Worm (Caenorhabditis elegans) whole organism, young adult: ENCODE measurements around the gene Y71H2AM.1.
A peak's percentile ranks its signal among the peaks of the same experiment; 100 is the strongest.

ENCODE experiments used
- B0019.2 ChIP-seq: fragments of 200-800 bp; sonication (Bioruptor generic); conservative IDR thresholded peaks from 2 replicates; pipeline ENCODE4 v1.3.6; 2022; ENCODE audit warnings: missing genetic modification reagents, missing genetic modification characterization, missing compliant biosample characterization
- B0261.1 ChIP-seq: sonication (generic microtip); optimal IDR thresholded peaks from 2 replicates; lab custom pipeline; 2016; ENCODE audit warnings: mild to moderate bottlenecking, missing genetic modification characterization, moderate library complexity, missing compliant biosample characterization
- B0336.3 ChIP-seq: fragments of 200-800 bp; sonication (Bioruptor generic); IDR thresholded peaks from 2 replicates; pipeline ENCODE4 v1.3.6; 2022; ENCODE audit warnings: missing genetic modification characterization, missing compliant biosample characterization
- D2030.7 ChIP-seq: fragments of 200-800 bp; sonication (Bioruptor generic); IDR thresholded peaks from 2 replicates; pipeline ENCODE4 v1.3.6; 2022; ENCODE audit warnings: missing genetic modification reagents, missing genetic modification characterization, missing compliant biosample characterization
- F23B12.7 ChIP-seq: sonication (generic microtip); optimal IDR thresholded peaks from 2 replicates; lab custom pipeline; 2017; ENCODE audit warnings: missing genetic modification characterization, mild to moderate bottlenecking, missing compliant biosample characterization, antibody characterized with exemption, moderate library complexity; ENCODE audit not compliant: insufficient read depth
- F33H1.4 ChIP-seq: fragments of 200-800 bp; sonication (Bioruptor generic); IDR thresholded peaks from 2 replicates; pipeline ENCODE4 v1.3.6; 2022; ENCODE audit warnings: missing genetic modification reagents, missing genetic modification characterization, missing compliant biosample characterization
- F55B11.4 ChIP-seq: sonication (generic microtip); optimal IDR thresholded peaks from 2 replicates; lab custom pipeline; 2016; ENCODE audit warnings: missing compliant biosample characterization, missing genetic modification characterization, borderline replicate concordance; ENCODE audit not compliant: insufficient read depth
- Y53F4B.3 ChIP-seq: fragments of 200-800 bp; sonication (Bioruptor generic); IDR thresholded peaks from 2 replicates; pipeline ENCODE4 v1.3.6; 2022; ENCODE audit warnings: missing genetic modification reagents, missing genetic modification characterization, missing compliant biosample characterization
- Y56A3A.18 ChIP-seq: fragments of 200-800 bp; sonication (Bioruptor generic); IDR thresholded peaks from 2 replicates; pipeline ENCODE4 v1.3.6; 2022; ENCODE audit warnings: missing genetic modification reagents, missing genetic modification characterization, missing compliant biosample characterization
- Y79H2A.3 ChIP-seq: fragments of 200-800 bp; sonication (Bioruptor generic); conservative IDR thresholded peaks from 2 replicates; pipeline ENCODE4 v1.3.6; 2022; ENCODE audit warnings: missing genetic modification reagents, missing genetic modification characterization, missing compliant biosample characterization
- aptf-2 ChIP-seq: fragments of 200-800 bp; sonication (Bioruptor generic); conservative IDR thresholded peaks from 2 replicates; pipeline ENCODE4 v1.3.6; 2022; ENCODE audit warnings: missing genetic modification reagents, missing genetic modification characterization, missing compliant biosample characterization
- attf-6 ChIP-seq: fragments of 200-800 bp; sonication (Bioruptor generic); IDR thresholded peaks from 2 replicates; pipeline ENCODE4 v1.3.6; 2022; ENCODE audit warnings: missing genetic modification reagents, missing genetic modification characterization, missing compliant biosample characterization
- bed-1 ChIP-seq: fragments of 200-800 bp; sonication (Bioruptor generic); IDR thresholded peaks from 2 replicates; pipeline ENCODE4 v1.3.6; 2022; ENCODE audit warnings: missing genetic modification reagents, missing genetic modification characterization, missing compliant biosample characterization
- ceh-27 ChIP-seq: fragments of 200-800 bp; sonication (Bioruptor generic); optimal IDR thresholded peaks from 2 replicates; lab custom pipeline; 2018; ENCODE audit warnings: mild to moderate bottlenecking, missing genetic modification characterization, moderate library complexity, missing compliant biosample characterization
- ceh-58 ChIP-seq: fragments of 200-800 bp; sonication (Bioruptor generic); IDR thresholded peaks from 2 replicates; pipeline ENCODE4 v1.3.6; 2022; ENCODE audit warnings: missing genetic modification characterization, missing compliant biosample characterization
- dox-1 ChIP-seq: fragments of 200-800 bp; sonication (Bioruptor generic); IDR thresholded peaks from 2 replicates; pipeline ENCODE4 v1.3.6; 2022; ENCODE audit warnings: missing genetic modification reagents, missing genetic modification characterization, missing compliant biosample characterization
- dpff-1 ChIP-seq: sonication (generic microtip); optimal IDR thresholded peaks from 2 replicates; lab custom pipeline; 2017; ENCODE audit warnings: mild to moderate bottlenecking, missing genetic modification characterization, missing compliant biosample characterization
- ekl-4 ChIP-seq: fragments of 200-800 bp; sonication (Bioruptor generic); IDR thresholded peaks from 2 replicates; pipeline ENCODE4 v1.3.6; 2022; ENCODE audit warnings: missing genetic modification reagents, missing genetic modification characterization, missing compliant biosample characterization
- ets-4 ChIP-seq: fragments of 200-800 bp; sonication (Bioruptor generic); optimal IDR thresholded peaks from 2 replicates; lab custom pipeline; 2018; ENCODE audit warnings: mild to moderate bottlenecking, missing genetic modification characterization, missing compliant biosample characterization
- gei-17 ChIP-seq: fragments of 200-800 bp; sonication (Bioruptor generic); optimal IDR thresholded peaks from 2 replicates; lab custom pipeline; 2018; ENCODE audit warnings: mild to moderate bottlenecking, missing genetic modification characterization, missing compliant biosample characterization
- him-1 ChIP-seq: sonication (generic microtip); optimal IDR thresholded peaks from 2 replicates; lab custom pipeline; 2016; ENCODE audit warnings: missing genotype, missing genetic modification reagents, missing genetic modification characterization, missing compliant biosample characterization
- hlh-26 ChIP-seq: fragments of 200-800 bp; sonication (Bioruptor generic); conservative IDR thresholded peaks from 2 replicates; pipeline ENCODE4 v1.3.6; 2022; ENCODE audit warnings: missing genetic modification reagents, missing genetic modification characterization, missing compliant biosample characterization
- hmg-1.2 ChIP-seq: fragments of 200-800 bp; sonication (Bioruptor generic); IDR thresholded peaks from 2 replicates; pipeline ENCODE4 v1.3.6; 2022; ENCODE audit warnings: missing genetic modification reagents, missing genetic modification characterization, missing compliant biosample characterization
- let-526 ChIP-seq: fragments of 200-800 bp; sonication (Bioruptor generic); IDR thresholded peaks from 2 replicates; pipeline ENCODE4 v1.3.6; 2022; ENCODE audit warnings: missing genetic modification reagents, missing genetic modification characterization, missing compliant biosample characterization
- lin-26 ChIP-seq: fragments of 200-800 bp; sonication (Bioruptor generic); IDR thresholded peaks from 2 replicates; pipeline ENCODE4 v1.3.6; 2022; ENCODE audit warnings: missing genetic modification reagents, missing genetic modification characterization, missing compliant biosample characterization
- lin-40 ChIP-seq: sonication (generic microtip); optimal IDR thresholded peaks from 2 replicates; lab custom pipeline; 2016; ENCODE audit warnings: missing genetic modification characterization, mild to moderate bottlenecking, missing compliant biosample characterization, missing genotype, missing genetic modification reagents
- lin-54 ChIP-seq: fragments of 200-800 bp; sonication (Bioruptor generic); optimal IDR thresholded peaks from 2 replicates; lab custom pipeline; 2018; ENCODE audit warnings: mild to moderate bottlenecking, missing genetic modification characterization, missing compliant biosample characterization
- lsl-1 ChIP-seq: fragments of 200-800 bp; sonication (Bioruptor generic); optimal IDR thresholded peaks from 2 replicates; lab custom pipeline; 2018; ENCODE audit warnings: mild to moderate bottlenecking, missing genetic modification characterization, moderate library complexity, missing compliant biosample characterization
- madf-6 ChIP-seq: fragments of 200-800 bp; sonication (Bioruptor generic); IDR thresholded peaks from 2 replicates; pipeline ENCODE4 v1.3.6; 2022; ENCODE audit warnings: missing genetic modification reagents, missing genetic modification characterization, missing compliant biosample characterization
- madf-8 ChIP-seq: fragments of 200-800 bp; sonication (Bioruptor generic); conservative IDR thresholded peaks from 2 replicates; pipeline ENCODE4 v1.3.6; 2022; ENCODE audit warnings: missing genetic modification reagents, missing genetic modification characterization, missing compliant biosample characterization
- mxl-1 ChIP-seq: sonication (generic microtip); optimal IDR thresholded peaks from 2 replicates; lab custom pipeline; 2016; ENCODE audit warnings: missing genetic modification characterization, missing compliant biosample characterization
- nfya-2 ChIP-seq: fragments of 200-800 bp; sonication (Bioruptor generic); IDR thresholded peaks from 2 replicates; pipeline ENCODE4 v1.3.6; 2022; ENCODE audit warnings: missing genetic modification reagents, missing genetic modification characterization, missing compliant biosample characterization
- nfyb-1 ChIP-seq: fragments of 200-800 bp; sonication (Bioruptor generic); IDR thresholded peaks from 2 replicates; pipeline ENCODE4 v1.3.6; 2022; ENCODE audit warnings: missing genetic modification reagents, missing genetic modification characterization, missing compliant biosample characterization
- nhr-80 ChIP-seq: sonication (generic microtip); optimal IDR thresholded peaks from 2 replicates; lab custom pipeline; 2016; ENCODE audit warnings: missing genetic modification characterization, missing compliant biosample characterization
- pbrm-1 ChIP-seq: fragments of 200-800 bp; sonication (Bioruptor generic); IDR thresholded peaks from 2 replicates; pipeline ENCODE4 v1.3.6; 2022; ENCODE audit warnings: missing genetic modification reagents, missing genetic modification characterization, missing compliant biosample characterization
- snpc-1.1 ChIP-seq: sonication (generic microtip); optimal IDR thresholded peaks from 2 replicates; lab custom pipeline; 2017; ENCODE audit warnings: missing genetic modification characterization, mild to moderate bottlenecking, missing compliant biosample characterization, antibody characterized with exemption, moderate library complexity, missing genotype, missing genetic modification reagents; ENCODE audit not compliant: insufficient read depth
- snpc-4 ChIP-seq, 5 experiments: fragments of 150-350 bp in 1 of 5; sonication (generic microtip) in 4 of 5; optimal IDR thresholded peaks; 2 replicates each; lab custom pipeline; 2014 to 2018; ENCODE audit warnings: missing genetic modification characterization in 5 of 5, missing biosample characterization in 3 of 5, antibody characterized with exemption in 2 of 5, mild to moderate bottlenecking in 2 of 5, missing compliant biosample characterization in 2 of 5, missing genotype in 2 of 5, moderate library complexity in 2 of 5, missing genetic modification reagents in 1 of 5
- unc-130 ChIP-seq: sonication (generic microtip); optimal IDR thresholded peaks from 2 replicates; lab custom pipeline; 2016; ENCODE audit warnings: missing genetic modification reagents, missing genetic modification characterization, missing compliant biosample characterization
- unc-62 ChIP-seq: fragments of 150-350 bp; optimal IDR thresholded peaks from 2 replicates; lab custom pipeline; 2014; ENCODE audit warnings: missing biosample characterization, missing genetic modification reagents, missing genetic modification characterization
- xnd-1 ChIP-seq: sonication (generic microtip); optimal IDR thresholded peaks from 2 replicates; lab custom pipeline; 2016; ENCODE audit warnings: missing genotype, missing genetic modification reagents, missing genetic modification characterization, missing compliant biosample characterization
- zfh-2 ChIP-seq: fragments of 200-800 bp; sonication (Bioruptor generic); conservative IDR thresholded peaks from 2 replicates; pipeline ENCODE4 v1.3.6; 2022; ENCODE audit warnings: missing genetic modification reagents, missing genetic modification characterization, missing compliant biosample characterization
- ztf-28 ChIP-seq: fragments of 200-800 bp; sonication (Bioruptor generic); IDR thresholded peaks from 2 replicates; pipeline ENCODE4 v1.3.6; 2022; ENCODE audit warnings: missing genetic modification reagents, missing genetic modification characterization, missing compliant biosample characterization
- ztf-6 ChIP-seq: fragments of 200-800 bp; sonication (Bioruptor generic); IDR thresholded peaks from 2 replicates; pipeline ENCODE4 v1.3.6; 2022; ENCODE audit warnings: missing genetic modification reagents, missing genetic modification characterization, missing compliant biosample characterization

The Y71H2AM.1 gene

ce11 chrIII:2787979-2788491, 38.8 kb upstream of the Y71H2AM.1 start, which contains the start of gene tbcc-1 (continued):
- TF ChIP-seq nhr-80 = no peak
- no peak for TF ChIP-seq bed-1 (GFP tag; lab: Robert Waterston, UW)
- peak; percentile 48; the same call in 1 of the 2 replicates for TF ChIP-seq F33H1.4 (GFP tag; lab: Robert Waterston, UW)
- peak; percentile 2 for TF ChIP-seq unc-130 (GFP tag; lab: Kevin White, UChicago)
- no peak for TF ChIP-seq Y53F4B.3 (GFP tag; lab: Robert Waterston, UW)
- TF ChIP-seq him-1 (tag; lab: Kevin White, UChicago) = no peak
- TF ChIP-seq B0019.2 (GFP tag; lab: Robert Waterston, UW) = no peak
- TF ChIP-seq B0261.1 (tag; lab: Kevin White, UChicago) = no peak
- TF ChIP-seq dpff-1 = no peak
- TF ChIP-seq ztf-6 (GFP tag; lab: Robert Waterston, UW) = no peak
- no peak for TF ChIP-seq let-526 (GFP tag; lab: Robert Waterston, UW)
- TF ChIP-seq F55B11.4 (tag; lab: Kevin White, UChicago) = no peak
- peak; percentile 29 for TF ChIP-seq xnd-1 (tag; lab: Kevin White, UChicago)
- TF ChIP-seq lin-54 = peak; percentile 24
- TF ChIP-seq F23B12.7 (tag; lab: Kevin White, UChicago) = no peak
- no peak for TF ChIP-seq zfh-2
- no peak for TF ChIP-seq madf-8 (GFP tag; lab: Robert Waterston, UW)
- TF ChIP-seq nfya-2 = no peak
- TF ChIP-seq lin-40 (tag; lab: Kevin White, UChicago) = no peak

DNA sequence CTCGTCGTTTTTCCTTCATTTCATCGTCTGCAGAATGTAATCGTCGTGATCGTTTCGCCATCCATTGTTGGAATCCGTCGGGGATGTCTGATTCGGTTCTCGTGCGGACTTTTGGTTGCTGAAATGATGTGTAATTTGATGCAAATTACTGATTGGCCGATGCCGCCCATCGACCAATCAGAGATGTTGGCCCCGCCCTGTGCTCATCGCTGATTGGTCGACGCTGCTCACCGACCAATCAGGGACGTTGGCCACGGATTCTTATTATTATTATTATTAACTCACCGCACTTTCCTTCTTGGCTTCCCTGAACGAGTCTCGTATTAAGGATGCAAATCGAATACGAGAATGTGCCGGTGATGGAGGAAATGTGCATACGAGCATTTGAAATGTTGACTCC, 32.8 kb upstream of the Y71H2AM.1 start:
- TF ChIP-seq ceh-27 (GFP tag; lab: Kevin White, UChicago) = no peak
- TF ChIP-seq nfyb-1 (GFP tag; lab: Robert Waterston, UW) = 0 out of 2 replicates have a peak, but pooled peaks have one; percentile 13
- 0 out of 2 replicates have a peak, but pooled peaks have one; percentile 9 for TF ChIP-seq zfh-2
- no peak for TF ChIP-seq Y79H2A.3 (GFP tag; lab: Robert Waterston, UW)
- TF ChIP-seq ets-4 (GFP tag; lab: Kevin White, UChicago) = no peak
- no peak for TF ChIP-seq ceh-58 (GFP tag; lab: Robert Waterston, UW)

DNA sequence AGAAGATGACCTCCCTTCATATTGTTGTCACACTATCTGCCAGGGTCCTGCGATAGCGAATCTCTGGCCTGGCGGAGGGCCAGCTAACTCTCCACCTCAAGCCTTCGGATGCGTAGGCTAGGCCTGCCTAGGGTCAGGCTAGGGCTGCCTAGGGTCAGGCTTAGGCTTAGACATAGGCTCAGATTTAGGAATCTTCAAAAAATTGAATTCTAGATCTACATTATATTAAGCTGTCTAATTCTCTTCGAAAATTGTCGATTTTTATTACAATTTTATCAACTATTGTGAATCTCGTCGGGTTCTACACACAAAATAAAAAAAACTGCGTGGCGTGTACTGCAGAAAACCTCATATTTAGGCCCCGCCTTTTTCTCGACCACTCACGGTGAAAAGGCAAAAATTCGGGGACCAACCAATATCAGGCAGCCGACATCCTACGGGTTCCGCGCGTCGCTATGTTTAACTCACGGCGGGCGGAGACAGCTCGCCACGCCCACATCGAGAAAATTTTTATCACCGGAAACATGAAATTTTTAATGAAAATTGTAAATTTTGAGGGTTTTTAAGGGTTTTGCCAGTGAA, 31.3 kb upstream of the Y71H2AM.1 start:
- TF ChIP-seq zfh-2 (peak; percentile 46; the same call in 1 of the 2 replicates), snpc-1.1 (tag; lab: Kevin White, UChicago) (peak; percentile 61), lsl-1 (peak; percentile 40), madf-6 (peak; percentile 55), unc-62 (GFP tag; lab: Kevin White, UChicago) (no peak), dox-1 (GFP tag; lab: Robert Waterston, UW) (peak; percentile 70), hlh-26 (GFP tag; lab: Robert Waterston, UW) (no peak), B0336.3 (GFP tag; lab: Robert Waterston, UW) (peak; percentile 40; the same call in 1 of the 2 replicates), aptf-2 (GFP tag; lab: Robert Waterston, UW) (0 out of 2 replicates have a peak, but pooled peaks have one; percentile 53), D2030.7 (GFP tag; lab: Robert Waterston, UW) (peak; percentile 57), lin-26 (GFP tag; lab: Robert Waterston, UW) (peak; percentile 67; the same call in 1 of the 2 replicates), hmg-1.2 (GFP tag; lab: Robert Waterston, UW) (peak; percentile 76), snpc-4 (GFP tag; optimal IDR thresholded peaks at IDR 0.05; lab: Kevin White, UChicago) (peak; percentile 73), snpc-4 (tag; optimal IDR thresholded peaks at IDR 0.05; lab: Kevin White, UChicago) (peak in 3 of 4 experiments; percentile 54 to 91 (median 90)), attf-6 (GFP tag; lab: Robert Waterston, UW) (peak; percentile 73; the same call in 1 of the 2 replicates), mxl-1 (tag; lab: Kevin White, UChicago) (peak; percentile 13), ztf-28 (GFP tag; lab: Robert Waterston, UW) (no peak), ceh-58 (GFP tag; lab: Robert Waterston, UW) (0 out of 2 replicates have a peak, but pooled peaks have one; percentile 75), ekl-4 (GFP tag; lab: Robert Waterston, UW) (peak; percentile 50; the same call in 1 of the 2 replicates), Y56A3A.18 (GFP tag; lab: Robert Waterston, UW) (0 out of 2 replicates have a peak, but pooled peaks have one; percentile 25), pbrm-1 (GFP tag; lab: Robert Waterston, UW) (peak; percentile 54), gei-17 (no peak)
